Worm (Caenorhabditis elegans): ENCODE data around the gene R11E3.19.

Gene R11E3.19

DNA sequence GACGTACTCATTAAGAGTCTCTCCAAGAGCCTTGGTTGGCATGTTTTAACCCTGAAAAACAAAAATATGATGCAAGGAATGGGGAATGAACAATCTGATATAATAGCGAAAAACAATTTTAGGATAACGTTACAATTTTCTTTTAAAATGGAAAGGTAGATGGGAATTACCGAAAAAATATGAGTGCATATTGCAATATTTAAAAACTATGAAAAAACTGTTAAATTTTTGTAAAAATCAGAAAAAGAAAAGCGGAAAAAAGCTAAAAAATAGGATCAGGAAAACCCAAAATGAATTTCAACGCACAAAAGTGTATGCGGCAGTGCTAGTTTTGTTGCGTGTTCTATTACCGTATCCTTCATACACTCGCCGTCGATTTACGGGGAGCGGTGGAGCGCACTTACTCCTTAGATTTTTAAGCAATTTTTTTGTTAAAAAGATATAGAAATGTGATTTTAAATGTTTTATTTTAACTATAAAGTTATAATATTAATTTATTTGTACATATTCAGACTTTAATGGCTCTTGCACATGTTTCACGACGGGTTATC, 26.1 kb downstream of the R11E3.19 start, which contains the start of the genes rpl-20 and Y17G9B.5 (continued):
- peak; percentile 99 for TF ChIP-seq madf-3 (GFP tag; IDR thresholded peaks at IDR 0.05)
- peak; percentile 69 for TF ChIP-seq T26A5.8 (tag; optimal IDR thresholded peaks at IDR 0.05)
- TF ChIP-seq let-526 (GFP tag; IDR thresholded peaks at IDR 0.05): peak; percentile 99
- peak; percentile 97 for TF ChIP-seq hsf-1 (GFP tag; IDR thresholded peaks at IDR 0.05)
- TF ChIP-seq efl-1 (GFP tag; optimal IDR thresholded peaks at IDR 0.05): peak; percentile 93
- TF ChIP-seq nhr-90 (tag; optimal IDR thresholded peaks at IDR 0.05): peak; percentile 93
- peak; percentile 97 for TF ChIP-seq B0019.2 (GFP tag; conservative IDR thresholded peaks at IDR 0.05)
- peak; percentile 98 for TF ChIP-seq F49E8.2 (tag; optimal IDR thresholded peaks at IDR 0.05; ENCODE audit: insufficient read depth)
- TF ChIP-seq Y67H2A.10 (GFP tag; conservative IDR thresholded peaks at IDR 0.05): peak; percentile 96
- no peak for TF ChIP-seq nhr-179 (tag; optimal IDR thresholded peaks at IDR 0.05)
- peak; percentile 97 for TF ChIP-seq madf-10 (tag; optimal IDR thresholded peaks at IDR 0.05)
- peak; percentile 100 for TF ChIP-seq tlf-1 (GFP tag; optimal IDR thresholded peaks at IDR 0.05)
- TF ChIP-seq sea-2 (GFP tag; IDR thresholded peaks at IDR 0.05): peak; percentile 91
- peak; percentile 99 for TF ChIP-seq ekl-4 (GFP tag; IDR thresholded peaks at IDR 0.05)
- TF ChIP-seq attf-5 (GFP tag; optimal IDR thresholded peaks at IDR 0.05): peak; percentile 100
- peak; percentile 42 for TF ChIP-seq tbx-9 (tag; optimal IDR thresholded peaks at IDR 0.05; ENCODE audit: borderline replicate concordance)
- TF ChIP-seq pha-4 (tag; optimal IDR thresholded peaks at IDR 0.05): peak; percentile 100
- TF ChIP-seq dox-1 (GFP tag; IDR thresholded peaks at IDR 0.05): peak; percentile 100
- TF ChIP-seq F57A8.1 (GFP tag; optimal IDR thresholded peaks at IDR 0.05): peak; percentile 84
- peak; percentile 80 for TF ChIP-seq akir-1 (GFP tag; optimal IDR thresholded peaks at IDR 0.05)
- TF ChIP-seq F39B2.1 (GFP tag; IDR thresholded peaks at IDR 0.05): peak; percentile 92
- TF ChIP-seq nhr-80 (tag; optimal IDR thresholded peaks at IDR 0.05): peak; percentile 99
- TF ChIP-seq bed-1 (GFP tag; IDR thresholded peaks at IDR 0.05): 0 out of 2 replicates have a peak, but pooled peaks have one; percentile 85
- TF ChIP-seq K12H6.12 (tag; optimal IDR thresholded peaks at IDR 0.05): peak; percentile 99
- peak; percentile 98 for TF ChIP-seq ztf-22 (GFP tag; optimal IDR thresholded peaks at IDR 0.05)
- peak; percentile 96 for TF ChIP-seq nhr-120 (GFP tag; IDR thresholded peaks at IDR 0.05)
- TF ChIP-seq repo-1 (tag; optimal IDR thresholded peaks at IDR 0.05): peak; percentile 99
- peak; percentile 88 for TF ChIP-seq ztf-25 (GFP tag; IDR thresholded peaks at IDR 0.05)
- TF ChIP-seq attf-3 (GFP tag; conservative IDR thresholded peaks at IDR 0.05): peak; percentile 87
- TF ChIP-seq hmg-1.2 (GFP tag; IDR thresholded peaks at IDR 0.05): peak; percentile 97
- peak; percentile 100 for TF ChIP-seq mcd-1 (GFP tag; IDR thresholded peaks at IDR 0.05)
- peak; percentile 99 for TF ChIP-seq chd-7 (tag; optimal IDR thresholded peaks at IDR 0.05)
- peak; percentile 45 for TF ChIP-seq rpc-1 (optimal IDR thresholded peaks at IDR 0.05)
- peak; percentile 14 for TF ChIP-seq rpc-1 (tag; optimal IDR thresholded peaks at IDR 0.05)
- peak; percentile 93 for TF ChIP-seq F10E7.11 (tag; optimal IDR thresholded peaks at IDR 0.05)
- peak; percentile 94 for TF ChIP-seq gei-17 (GFP tag; optimal IDR thresholded peaks at IDR 0.05)
- peak; percentile 94 for TF ChIP-seq attf-6 (GFP tag; IDR thresholded peaks at IDR 0.05)
- peak; percentile 96 for TF ChIP-seq him-1 (tag; optimal IDR thresholded peaks at IDR 0.05)
- peak; percentile 84 for TF ChIP-seq tbp1 (GFP tag; optimal IDR thresholded peaks at IDR 0.05)
- TF ChIP-seq Y95B8A.8 (GFP tag; IDR thresholded peaks at IDR 0.05): peak; percentile 100
- peak; percentile 68 for TF ChIP-seq ccch-3 (GFP tag; optimal IDR thresholded peaks at IDR 0.05)
- peak; percentile 96 for TF ChIP-seq dpl-1 (GFP tag; optimal IDR thresholded peaks at IDR 0.05)
- peak; percentile 98 for TF ChIP-seq snpc-3.4 (tag; optimal IDR thresholded peaks at IDR 0.05)
- TF ChIP-seq hrde-1 (tag; optimal IDR thresholded peaks at IDR 0.05; ENCODE audit: borderline replicate concordance): peak; percentile 97
- peak; percentile 96 for TF ChIP-seq F22D6.2 (tag; optimal IDR thresholded peaks at IDR 0.05)
- TF ChIP-seq aptf-2 (GFP tag; conservative IDR thresholded peaks at IDR 0.05): no peak; the same call in 1 of the 2 replicates
- peak; percentile 98 for TF ChIP-seq cebp-2 (GFP tag; IDR thresholded peaks at IDR 0.05)
- peak; percentile 88 for TF ChIP-seq mes-4 (tag; optimal IDR thresholded peaks at IDR 0.05)
- TF ChIP-seq somi-1 (GFP tag; optimal IDR thresholded peaks at IDR 0.05): peak; percentile 100
